Fruit fly (Drosophila melanogaster): ENCODE data around the gene CG7110.

CG7110 gene

dm6 chr2L:13458991-13459731 is 60.4 kb downstream of the CG7110 start, which contains the start of gene CG42810:
CG42810 (plus strand) TSS chr2L:13459681.
- TF ChIP-seq CG34367 (tag; optimal IDR thresholded peaks at IDR 0.05): no peak
- no peak for TF ChIP-seq CG4496 (GFP tag; IDR thresholded peaks at IDR 0.05)
- TF ChIP-seq Ets98B (GFP tag; IDR thresholded peaks at IDR 0.05): no peak
- no peak for TF ChIP-seq CG17806 (tag; optimal IDR thresholded peaks at IDR 0.05)
- TF ChIP-seq Pif1A (GFP tag; optimal IDR thresholded peaks at IDR 0.05): no peak
- no peak for TF ChIP-seq gl (tag; optimal IDR thresholded peaks at IDR 0.05)
- TF ChIP-seq CG13204 (GFP tag; optimal IDR thresholded peaks at IDR 0.05): no peak
- TF ChIP-seq CG10348 (GFP tag; IDR thresholded peaks at IDR 0.05): no peak
- TF ChIP-seq fd96Ca (GFP tag; IDR thresholded peaks at IDR 0.05): no peak
- TF ChIP-seq rn (GFP tag; IDR thresholded peaks at IDR 0.05): no peak
- no peak for TF ChIP-seq CG32121 (GFP tag; IDR thresholded peaks at IDR 0.05)
